Worm (Caenorhabditis elegans) whole organism, L1 larva: ENCODE results near the gene T19C9.10.
"Not testable (repeated sequence)": the region's sequence is repeated elsewhere in the genome, so short reads cannot be mapped to it uniquely, and the experiment has no call there.

Source experiments
- C34B4.2 ChIP-seq: sonication (generic microtip); optimal IDR thresholded peaks from 2 replicates; lab custom pipeline; 2017; ENCODE audit warnings: mild to moderate bottlenecking, missing genetic modification characterization, missing compliant biosample characterization
- alr-1 ChIP-seq: fragments of 200-800 bp; sonication (Bioruptor generic); optimal IDR thresholded peaks from 2 replicates; lab custom pipeline; 2018; ENCODE audit warnings: borderline replicate concordance, mild to moderate bottlenecking, missing genetic modification characterization, missing compliant biosample characterization
- aly-2 ChIP-seq: fragments of 150-350 bp; optimal IDR thresholded peaks from 2 replicates; lab custom pipeline; 2014; ENCODE audit warnings: missing biosample characterization, missing genetic modification characterization
- dsc-1 ChIP-seq: sonication (generic microtip); optimal IDR thresholded peaks from 2 replicates; lab custom pipeline; 2016; ENCODE audit warnings: mild to moderate bottlenecking, missing genetic modification characterization, missing compliant biosample characterization
- efl-1 ChIP-seq, 4 experiments: fragments of 150-350 bp; optimal IDR thresholded peaks in 3 of 4; peaks in 1 of 4; 1 replicate in 1 of 4; 2 replicates in 3 of 4; lab custom pipeline; 2014; ENCODE audit warnings: missing biosample characterization in 2 of 4, missing genetic modification characterization in 2 of 4, missing genetic modification reagents in 2 of 4
- egl-27 ChIP-seq, 2 experiments: fragments of 150-350 bp in 1 of 2; sonication (generic microtip); optimal IDR thresholded peaks; 3 replicates each; lab custom pipeline; 2017 to 2018; ENCODE audit warnings: missing biosample characterization in 2 of 2, missing genetic modification characterization in 2 of 2, missing genetic modification reagents in 2 of 2
- elt-2 ChIP-seq: sonication (generic microtip); optimal IDR thresholded peaks from 2 replicates; lab custom pipeline; 2016; ENCODE audit warnings: missing genetic modification characterization, mild to moderate bottlenecking, inconsistent platforms, missing compliant biosample characterization, missing genetic modification reagents
- elt-3 ChIP-seq, 6 experiments: fragments of 150-350 bp in 1 of 6; sonication (generic microtip); optimal IDR thresholded peaks; 2 replicates each; lab custom pipeline; 2017 to 2018; ENCODE audit warnings: missing biosample characterization in 6 of 6, missing genetic modification characterization in 6 of 6, inconsistent platforms in 1 of 6
- ets-5 ChIP-seq: fragments of 200-800 bp; sonication (Bioruptor generic); IDR thresholded peaks from 2 replicates; pipeline ENCODE4 v1.3.6; 2022; ENCODE audit warnings: missing genetic modification characterization, missing compliant biosample characterization
- fkh-10 ChIP-seq: sonication (generic microtip); optimal IDR thresholded peaks from 2 replicates; lab custom pipeline; 2017; ENCODE audit warnings: missing biosample characterization, missing genetic modification reagents, missing genetic modification characterization
- fkh-4 ChIP-seq: sonication (generic microtip); optimal IDR thresholded peaks from 2 replicates; lab custom pipeline; 2016; ENCODE audit warnings: missing compliant biosample characterization, missing genetic modification characterization, borderline replicate concordance
- isw-1 ChIP-seq: fragments of 200-800 bp; sonication (Bioruptor generic); IDR thresholded peaks from 2 replicates; pipeline ENCODE4 v1.3.6; 2022; ENCODE audit warnings: missing genetic modification characterization, missing compliant biosample characterization
- lin-14 ChIP-seq: fragments of 200-800 bp; sonication (Bioruptor generic); optimal IDR thresholded peaks from 2 replicates; lab custom pipeline; 2018; ENCODE audit warnings: mild to moderate bottlenecking, missing genetic modification characterization, moderate library complexity, missing compliant biosample characterization
- lin-39 ChIP-seq: fragments of 150-350 bp; optimal IDR thresholded peaks from 2 replicates; lab custom pipeline; 2014; ENCODE audit warnings: missing biosample characterization, missing genetic modification reagents, missing genetic modification characterization
- lsy-2 ChIP-seq, 2 experiments: fragments of 150-350 bp; optimal IDR thresholded peaks; 2 replicates each; lab custom pipeline; 2014; ENCODE audit warnings: missing biosample characterization in 2 of 2, missing genetic modification characterization in 2 of 2
- mep-1 ChIP-seq: fragments of 150-350 bp; optimal IDR thresholded peaks from 2 replicates; lab custom pipeline; 2014; ENCODE audit warnings: missing biosample characterization, missing genetic modification characterization
- nhr-11 ChIP-seq: fragments of 150-350 bp; optimal IDR thresholded peaks from 2 replicates; lab custom pipeline; 2014; ENCODE audit warnings: missing biosample characterization, missing genetic modification characterization
- nhr-19 ChIP-seq: fragments of 200-800 bp; sonication (Bioruptor generic); conservative IDR thresholded peaks from 2 replicates; pipeline ENCODE4 v1.3.6; 2022; ENCODE audit warnings: missing genetic modification characterization, missing compliant biosample characterization
- nhr-237 ChIP-seq: fragments of 150-350 bp; optimal IDR thresholded peaks from 2 replicates; lab custom pipeline; 2014; ENCODE audit warnings: missing biosample characterization, missing genetic modification characterization
- nhr-28 ChIP-seq: fragments of 150-350 bp; optimal IDR thresholded peaks from 2 replicates; lab custom pipeline; 2014; ENCODE audit warnings: missing biosample characterization, missing genetic modification characterization
- nhr-77 ChIP-seq: fragments of 150-350 bp; optimal IDR thresholded peaks from 2 replicates; lab custom pipeline; 2014; ENCODE audit warnings: missing biosample characterization, missing genetic modification characterization
- nhr-90 ChIP-seq: sonication (generic microtip); optimal IDR thresholded peaks from 2 replicates; lab custom pipeline; 2016; ENCODE audit warnings: mild to moderate bottlenecking, missing genetic modification characterization, missing compliant biosample characterization; ENCODE audit not compliant: poor library complexity
- pqm-1 ChIP-seq: sonication (generic microtip); optimal IDR thresholded peaks from 3 replicates; lab custom pipeline; 2017; ENCODE audit warnings: missing biosample characterization, missing genetic modification characterization
- skn-1 ChIP-seq: fragments of 150-350 bp; optimal IDR thresholded peaks from 2 replicates; lab custom pipeline; 2014; ENCODE audit warnings: missing biosample characterization, missing genetic modification characterization
- sox-4 ChIP-seq: sonication (generic microtip); optimal IDR thresholded peaks from 2 replicates; lab custom pipeline; 2016; ENCODE audit warnings: missing genetic modification characterization, missing compliant biosample characterization
- sptf-1 ChIP-seq: fragments of 150-350 bp; optimal IDR thresholded peaks from 2 replicates; lab custom pipeline; 2014; ENCODE audit warnings: missing biosample characterization, missing genetic modification characterization
- sup-37 ChIP-seq: fragments of 200-800 bp; sonication (Bioruptor generic); optimal IDR thresholded peaks from 2 replicates; lab custom pipeline; 2018; ENCODE audit warnings: mild to moderate bottlenecking, missing genetic modification characterization, missing compliant biosample characterization
- swsn-7 ChIP-seq: sonication (generic microtip); optimal IDR thresholded peaks from 2 replicates; lab custom pipeline; 2016; ENCODE audit warnings: missing genetic modification characterization, missing compliant biosample characterization
- tlp-1 ChIP-seq: fragments of 150-350 bp; optimal IDR thresholded peaks from 2 replicates; lab custom pipeline; 2014; ENCODE audit warnings: missing biosample characterization, missing genetic modification characterization
- unc-130 ChIP-seq: fragments of 150-350 bp; optimal IDR thresholded peaks from 2 replicates; lab custom pipeline; 2017; ENCODE audit warnings: missing biosample characterization, missing genetic modification characterization, inconsistent platforms
- unc-30 ChIP-seq: sonication (generic microtip); optimal IDR thresholded peaks from 2 replicates; lab custom pipeline; 2017; ENCODE audit warnings: missing biosample characterization, missing genetic modification characterization
- unc-62 ChIP-seq: fragments of 150-350 bp; optimal IDR thresholded peaks from 2 replicates; lab custom pipeline; 2014; ENCODE audit warnings: missing biosample characterization, missing genetic modification reagents, missing genetic modification characterization
- unc-86 ChIP-seq: sonication (generic microtip); optimal IDR thresholded peaks from 2 replicates; lab custom pipeline; 2016; ENCODE audit warnings: missing genetic modification characterization, missing compliant biosample characterization
- unc-98 ChIP-seq: fragments of 200-800 bp; sonication (Bioruptor generic); IDR thresholded peaks from 2 replicates; pipeline ENCODE4 v1.3.6; 2022; ENCODE audit warnings: missing genetic modification characterization, missing compliant biosample characterization
- xbp-1 ChIP-seq: sonication (generic microtip); optimal IDR thresholded peaks from 2 replicates; lab custom pipeline; 2016; ENCODE audit warnings: missing genetic modification characterization, missing compliant biosample characterization
- ztf-4 ChIP-seq: fragments of 150-350 bp; optimal IDR thresholded peaks from 2 replicates; lab custom pipeline; 2014; ENCODE audit warnings: missing biosample characterization, missing genetic modification characterization

Gene T19C9.10

DNA sequence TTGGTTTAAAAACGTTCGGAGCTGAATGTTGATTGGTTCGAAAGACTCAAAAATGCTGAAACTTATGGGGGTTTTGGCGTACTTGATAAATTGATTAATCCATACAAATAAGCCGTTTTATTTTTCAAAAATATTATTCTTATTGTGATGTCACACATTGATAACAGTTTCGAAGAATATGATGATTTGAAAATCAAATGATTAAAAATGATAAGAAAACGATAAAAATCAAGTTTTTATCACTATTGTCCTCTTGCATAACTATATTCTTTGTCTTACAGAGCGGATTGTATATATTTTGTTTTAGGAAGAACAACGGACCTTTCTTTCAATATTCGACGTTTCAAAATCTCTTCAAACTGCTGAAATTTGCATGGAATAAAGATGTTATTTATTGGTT is 6.6 kb downstream of the T19C9.10 start:
- peak; percentile 48 for TF ChIP-seq tlp-1 (tag; lab: Kevin White, UChicago)
- TF ChIP-seq nhr-11 (tag; lab: Kevin White, UChicago): no peak
- no peak for TF ChIP-seq dsc-1 (tag; lab: Kevin White, UChicago)
- TF ChIP-seq aly-2 (tag; lab: Kevin White, UChicago): no peak
- peak; percentile 79 for TF ChIP-seq elt-2 (tag; lab: Kevin White, UChicago)

DNA sequence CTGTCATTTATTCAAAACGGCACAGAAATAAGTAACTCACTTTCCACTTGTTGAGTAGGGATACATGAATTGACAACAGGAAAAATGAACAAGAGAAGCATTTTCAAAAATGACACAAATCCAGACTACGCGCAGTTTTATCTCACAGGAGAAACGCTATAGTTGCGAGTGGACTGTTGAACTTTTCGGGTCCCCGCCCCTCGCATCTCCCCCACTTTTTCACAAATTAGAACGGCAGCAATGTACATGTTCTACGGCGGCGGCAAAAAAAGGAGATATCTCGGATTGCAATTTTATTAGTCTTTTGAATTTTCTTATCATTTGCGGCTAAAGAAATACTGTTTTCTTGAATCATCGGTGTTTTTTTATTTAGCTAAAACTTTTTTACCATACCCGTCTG is 9.0 kb downstream of the T19C9.10 start, which contains the start of gene clec-242:
Gene clec-242, minus strand, starts transcription at position 101 of the 400 bp plus-strand sequence.
- TF ChIP-seq lin-39 (tag; lab: Kevin White, UChicago) (no peak), ets-5 (GFP tag; lab: Robert Waterston, UW) (no peak), unc-30 (tag; lab: Kevin White, UChicago) (no peak), nhr-11 (tag; lab: Kevin White, UChicago) (no peak), alr-1 (tag; lab: Kevin White, UChicago) (no peak)

ce11 chrV:17248915-17249314 is 12.5 kb downstream of the T19C9.10 start, which contains the start of gene clec-243:
Gene clec-243 (minus strand): TSS chrV:17249015.
- TF ChIP-seq isw-1 (GFP tag; lab: Robert Waterston, UW): no peak
- TF ChIP-seq swsn-7 (tag; lab: Kevin White, UChicago): no peak
- TF ChIP-seq skn-1 (tag; lab: Kevin White, UChicago): no peak
- TF ChIP-seq nhr-90 (tag; lab: Kevin White, UChicago): no peak
- TF ChIP-seq fkh-10 (GFP tag; lab: Kevin White, UChicago): no peak
- TF ChIP-seq sptf-1 (tag; lab: Kevin White, UChicago): no peak
- no peak for TF ChIP-seq unc-98 (GFP tag; lab: Robert Waterston, UW)
- TF ChIP-seq sox-4 (tag; lab: Kevin White, UChicago): no peak
- no peak for TF ChIP-seq unc-62 (GFP tag; lab: Kevin White, UChicago)
- no peak for TF ChIP-seq ztf-4 (tag; lab: Kevin White, UChicago)
- TF ChIP-seq elt-3 (tag; optimal IDR thresholded peaks at IDR 0.05; lab: Kevin White, UChicago): no peak
- no peak for TF ChIP-seq unc-130
- TF ChIP-seq pqm-1 (tag; lab: Kevin White, UChicago): no peak

ce11 chrV:17251364-17251961 is 15.1 kb downstream of the T19C9.10 start, which contains the start of gene Y61B8A.6:
Gene Y61B8A.6 (plus strand): TSS chrV:17251911.
- TF ChIP-seq mep-1 (tag; lab: Kevin White, UChicago): no peak

ce11 chrV:17255028-17255427 is 18.6 kb downstream of the T19C9.10 start, which contains the start of gene srh-116:
Gene srh-116 (minus strand): TSS chrV:17255128.
- TF ChIP-seq C34B4.2; sup-37 (GFP tag; lab: Kevin White, UChicago); efl-1 (optimal IDR thresholded peaks at IDR 0.05; lab: Kevin White, UChicago); efl-1 (GFP tag; optimal IDR thresholded peaks at IDR 0.05 in 1 of 2; lab: Kevin White, UChicago): not testable (repeated sequence)

- TF ChIP-seq nhr-28 (tag; lab: Kevin White, UChicago) (no peak), pqm-1 (tag; lab: Kevin White, UChicago) (no peak), nhr-90 (tag; lab: Kevin White, UChicago) (no peak), xbp-1 (tag; lab: Kevin White, UChicago) (no peak), C34B4.2 (no peak), swsn-7 (tag; lab: Kevin White, UChicago) (no peak), fkh-10 (GFP tag; lab: Kevin White, UChicago) (no peak), nhr-77 (tag; lab: Kevin White, UChicago) (no peak), unc-98 (GFP tag; lab: Robert Waterston, UW) (no peak), sup-37 (GFP tag; lab: Kevin White, UChicago) (no peak), egl-27 (tag; optimal IDR thresholded peaks at IDR 0.05; lab: Kevin White, UChicago) (no peak), unc-86 (no peak), lin-14 (no peak), fkh-4 (tag; lab: Kevin White, UChicago) (no peak), lsy-2 (tag; optimal IDR thresholded peaks at IDR 0.05; lab: Kevin White, UChicago) (no peak), nhr-19 (GFP tag; lab: Robert Waterston, UW) (no peak), nhr-237 (tag; lab: Kevin White, UChicago) (no peak)
Measured at ce11 chrV:17255454-17255853, 19.1 kb downstream of the T19C9.10 start, which contains the start of gene srh-115. Gene srh-115 (plus strand): TSS chrV:17255754.
